Fruit fly (Drosophila melanogaster): ENCODE data around the gene Ipk2.

The Ipk2 gene

dm6 chr2L:606165-606564, 32.1 kb upstream of the Ipk2 start (continued):
- no peak for TF ChIP-seq Myb (GFP tag; optimal IDR thresholded peaks at IDR 0.05)
- peak; percentile 12 for TF ChIP-seq CG18764 (GFP tag; optimal IDR thresholded peaks at IDR 0.05)
- TF ChIP-seq da (GFP tag; optimal IDR thresholded peaks at IDR 0.05): no peak
- no peak for TF ChIP-seq Hmr (GFP tag; optimal IDR thresholded peaks at IDR 0.05)
- no peak for TF ChIP-seq CG2129 (GFP tag; IDR thresholded peaks at IDR 0.05; ENCODE audit: partially characterized antibody)
- TF ChIP-seq Xbp1 (GFP tag; optimal IDR thresholded peaks at IDR 0.05): peak; percentile 34
- TF ChIP-seq CG3163 (GFP tag; optimal IDR thresholded peaks at IDR 0.05): no peak
- no peak for TF ChIP-seq NK7.1 (GFP tag; optimal IDR thresholded peaks at IDR 0.05)
- TF ChIP-seq CG17568 (GFP tag; optimal IDR thresholded peaks at IDR 0.05): no peak
- TF ChIP-seq CG4424 (GFP tag; optimal IDR thresholded peaks at IDR 0.05): peak; percentile 29
- no peak for TF ChIP-seq ac (GFP tag; optimal IDR thresholded peaks at IDR 0.05)
- no peak for TF ChIP-seq jumu (GFP tag; optimal IDR thresholded peaks at IDR 0.05)
- peak; percentile 72 for TF ChIP-seq CG10979 (tag; optimal IDR thresholded peaks at IDR 0.05)
- TF ChIP-seq CG11723 (GFP tag; optimal IDR thresholded peaks at IDR 0.05): no peak
- peak; percentile 65 for TF ChIP-seq otp (GFP tag; IDR thresholded peaks at IDR 0.05)
- no peak for TF ChIP-seq CG8359 (GFP tag; optimal IDR thresholded peaks at IDR 0.05; ENCODE audit: borderline replicate concordance)
- no peak for TF ChIP-seq chinmo (GFP tag; IDR thresholded peaks at IDR 0.05; ENCODE audit: partially characterized antibody)
- no peak for TF ChIP-seq CG6791 (GFP tag; IDR thresholded peaks at IDR 0.05; ENCODE audit: partially characterized antibody)
- TF ChIP-seq Meics (GFP tag; optimal IDR thresholded peaks at IDR 0.05): no peak
- no peak for TF ChIP-seq CG1792 (GFP tag; optimal IDR thresholded peaks at IDR 0.05)
- no peak for TF ChIP-seq CG12071 (GFP tag; optimal IDR thresholded peaks at IDR 0.05)
- no peak for TF ChIP-seq zen2 (GFP tag; IDR thresholded peaks at IDR 0.05; ENCODE audit: partially characterized antibody)
- TF ChIP-seq CG2116 (GFP tag; optimal IDR thresholded peaks at IDR 0.05): no peak
- no peak for TF ChIP-seq ems (GFP tag; optimal IDR thresholded peaks at IDR 0.05)
- TF ChIP-seq nerfin-1 (tag; optimal IDR thresholded peaks at IDR 0.05): no peak
- TF ChIP-seq CG10267 (tag; optimal IDR thresholded peaks at IDR 0.05): peak; percentile 52
- no peak for TF ChIP-seq Dp (GFP tag; optimal IDR thresholded peaks at IDR 0.05)
- TF ChIP-seq exex (tag; optimal IDR thresholded peaks at IDR 0.05): no peak
- no peak for TF ChIP-seq CG11456 (GFP tag; IDR thresholded peaks at IDR 0.05)
- no peak for TF ChIP-seq slbo (GFP tag; IDR thresholded peaks at IDR 0.05)
- TF ChIP-seq trh (GFP tag; optimal IDR thresholded peaks at IDR 0.05): no peak
- TF ChIP-seq BEAF-32 (GFP tag; optimal IDR thresholded peaks at IDR 0.05): no peak
- 0 out of 2 replicates have a peak, but pooled peaks have one; percentile 13 for TF ChIP-seq esg (GFP tag; conservative IDR thresholded peaks at IDR 0.05)
- no peak for TF ChIP-seq vnd (GFP tag; IDR thresholded peaks at IDR 0.05; ENCODE audit: partially characterized antibody)
- no peak for TF ChIP-seq HLHmδ (GFP tag; optimal IDR thresholded peaks at IDR 0.05)
- peak; percentile 69 for TF ChIP-seq NC2β (GFP tag; optimal IDR thresholded peaks at IDR 0.05)
- TF ChIP-seq CG17912 (GFP tag; optimal IDR thresholded peaks at IDR 0.05): no peak
- no peak; the same call in 1 of the 2 replicates for TF ChIP-seq chm (GFP tag; IDR thresholded peaks at IDR 0.05)
- no peak for TF ChIP-seq Ravus (GFP tag; IDR thresholded peaks at IDR 0.05)
- TF ChIP-seq CG1603 (tag; optimal IDR thresholded peaks at IDR 0.05): peak; percentile 59
- TF ChIP-seq bcd (GFP tag; optimal IDR thresholded peaks at IDR 0.05): no peak
- TF ChIP-seq D19A (tag; optimal IDR thresholded peaks at IDR 0.05): no peak
- TF ChIP-seq CG15696 (tag; optimal IDR thresholded peaks at IDR 0.05): peak; percentile 70
- TF ChIP-seq lov (optimal IDR thresholded peaks at IDR 0.05): no peak
- TF ChIP-seq lov (GFP tag; IDR thresholded peaks at IDR 0.05): 0 out of 3 replicates have a peak, but pooled peaks have one; percentile 51
- TF ChIP-seq B-H2 (GFP tag; optimal IDR thresholded peaks at IDR 0.05): no peak
- TF ChIP-seq CG5953 (GFP tag; IDR thresholded peaks at IDR 0.05): no peak
- TF ChIP-seq CG8944 (GFP tag; optimal IDR thresholded peaks at IDR 0.05): no peak
- no peak for TF ChIP-seq slp2 (GFP tag; optimal IDR thresholded peaks at IDR 0.05)
- no peak for TF ChIP-seq pros (GFP tag; optimal IDR thresholded peaks at IDR 0.05)
- peak; percentile 42 for TF ChIP-seq CG14710 (tag; optimal IDR thresholded peaks at IDR 0.05)

Data from whole organism, embryonic.